Worm (Caenorhabditis elegans) whole organism, L4/young adult: ENCODE results near the gene F11F1.1.

Source experiments
- W03F9.2 ChIP-seq: fragments of 150-350 bp; optimal IDR thresholded peaks from 2 replicates; lab custom pipeline; 2014; ENCODE audit warnings: missing biosample characterization, missing genetic modification characterization
- him-1 ChIP-seq: sonication (generic microtip); optimal IDR thresholded peaks from 2 replicates; lab custom pipeline; 2016; ENCODE audit warnings: missing genotype, missing genetic modification reagents, missing genetic modification characterization, missing compliant biosample characterization

ce11 chrIII:13409498-13409897, 14.1 kb downstream of the F11F1.1 start, which contains the start of gene myo-6:
- TF ChIP-seq him-1 (tag; lab: Kevin White, UChicago) (no peak), W03F9.2 (tag; lab: Kevin White, UChicago) (no peak)
